Worm (Caenorhabditis elegans): ENCODE results near the gene F11G11.4.
"Not testable (repeated sequence)": the region's sequence is repeated elsewhere in the genome, so short reads cannot be mapped to it uniquely, and the experiment has no call there.

The F11G11.4 gene

DNA sequence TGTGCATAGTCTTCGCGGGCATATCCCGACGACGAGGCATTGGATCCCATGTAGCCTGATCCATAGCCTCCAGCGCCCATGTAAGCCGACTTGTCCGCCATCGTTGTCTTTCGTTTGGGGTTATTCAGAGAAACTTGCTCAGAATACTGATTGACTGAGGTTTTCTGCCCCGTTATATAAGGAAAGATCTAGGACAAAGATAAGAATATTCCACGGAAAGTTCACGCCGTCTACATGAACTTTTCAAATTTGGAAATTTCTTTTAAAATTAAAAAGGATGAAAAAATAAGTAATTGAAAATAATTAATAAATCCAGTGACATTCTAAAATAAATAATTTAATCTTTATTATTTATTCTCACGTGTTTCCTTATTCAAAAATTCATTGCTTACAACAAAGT is at the start of gene F11G11.4, which contains the start of gene nspd-5:
Gene F11G11.4 (plus strand): TSS at position 335 of the 400 bp plus-strand sequence.
Gene nspd-5 (minus strand): TSS at position 101 of the 400 bp plus-strand sequence.
- not testable (repeated sequence) for TF ChIP-seq drap-1 (GFP tag; optimal IDR thresholded peaks at IDR 0.05); ceh-83 (GFP tag; optimal IDR thresholded peaks at IDR 0.05); lin-13 (tag; optimal IDR thresholded peaks at IDR 0.05)

DNA sequence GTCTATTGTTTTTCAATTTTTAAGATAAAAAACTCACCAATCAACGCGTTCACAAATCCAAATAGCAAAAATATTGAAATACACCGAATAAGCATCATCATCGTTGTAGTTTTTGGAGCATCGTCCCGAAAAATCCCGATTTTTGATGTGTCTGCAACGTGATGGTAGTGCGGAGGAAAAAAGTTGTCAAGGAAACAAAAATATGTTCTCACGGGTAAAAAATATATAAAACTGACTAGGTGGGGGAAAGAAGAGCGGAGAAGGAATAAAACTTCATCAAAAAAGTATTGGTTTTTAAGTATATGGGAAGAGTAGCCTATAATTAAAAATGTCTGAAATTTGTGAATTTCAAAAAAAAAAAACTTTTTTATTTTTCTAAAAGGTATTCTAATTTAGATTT is 48.4 kb upstream of the F11G11.4 start, which contains the start of gene rig-6:
Gene rig-6 (minus strand): TSS at position 101 of the 400 bp plus-strand sequence.
- no peak for TF ChIP-seq bed-3 (GFP tag; optimal IDR thresholded peaks at IDR 0.05)
- no peak for TF ChIP-seq nhr-12 (tag; optimal IDR thresholded peaks at IDR 0.05)
- TF ChIP-seq ham-2 (GFP tag; optimal IDR thresholded peaks at IDR 0.05), result no peak
- no peak for TF ChIP-seq nhr-76 (tag; optimal IDR thresholded peaks at IDR 0.05)
- TF ChIP-seq M03D4.4 (tag; optimal IDR thresholded peaks at IDR 0.05), result no peak
- TF ChIP-seq lin-13 (tag; optimal IDR thresholded peaks at IDR 0.05), result no peak
- no peak for TF ChIP-seq elt-1 (tag; optimal IDR thresholded peaks at IDR 0.05; ENCODE audit: borderline replicate concordance, insufficient read depth)
- TF ChIP-seq lin-32 (GFP tag; optimal IDR thresholded peaks at IDR 0.05), result no peak

DNA sequence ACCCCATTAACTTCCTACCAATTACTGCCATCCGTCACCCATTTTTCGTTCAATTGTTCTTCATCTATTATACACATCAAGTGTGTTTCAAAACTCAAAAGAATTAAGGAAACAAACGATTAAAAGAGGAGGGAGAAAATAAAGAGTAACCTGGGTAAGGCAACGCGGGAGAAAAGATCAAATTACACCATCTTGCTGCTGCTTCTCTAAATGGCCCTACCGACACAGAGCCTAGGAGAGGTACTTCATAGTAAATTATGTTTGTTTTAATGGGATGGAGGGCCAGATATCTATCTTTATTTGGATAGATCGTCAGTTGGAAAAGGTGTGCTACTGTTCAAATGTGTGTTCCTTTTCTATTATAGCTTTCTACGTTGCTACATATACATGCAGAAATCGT is 45.0 kb upstream of the F11G11.4 start:
- TF ChIP-seq drap-1 (GFP tag; optimal IDR thresholded peaks at IDR 0.05) (no peak), lsy-2 (tag; optimal IDR thresholded peaks at IDR 0.05) (no peak), hlh-1 (tag; optimal IDR thresholded peaks at IDR 0.05) (no peak), ceh-83 (GFP tag; optimal IDR thresholded peaks at IDR 0.05) (no peak), elt-3 (tag; optimal IDR thresholded peaks at IDR 0.05) (no peak), ces-1 (GFP tag; optimal IDR thresholded peaks at IDR 0.05) (no peak), snpc-4 (tag; optimal IDR thresholded peaks at IDR 0.05) (no peak)

- TF ChIP-seq mep-1 (tag; optimal IDR thresholded peaks at IDR 0.05), result no peak
- TF ChIP-seq flh-1 (GFP tag; optimal IDR thresholded peaks at IDR 0.05), result no peak
- TF ChIP-seq nhr-237 (tag; optimal IDR thresholded peaks at IDR 0.05), result no peak
- TF ChIP-seq bed-3 (GFP tag; optimal IDR thresholded peaks at IDR 0.05), result no peak
- TF ChIP-seq sem-2 (GFP tag; optimal IDR thresholded peaks at IDR 0.05), result no peak
- TF ChIP-seq ceh-83 (GFP tag; optimal IDR thresholded peaks at IDR 0.05), result no peak
Observed at ce11 chrII:4818780-4819179, 41.6 kb upstream of the F11G11.4 start.

DNA sequence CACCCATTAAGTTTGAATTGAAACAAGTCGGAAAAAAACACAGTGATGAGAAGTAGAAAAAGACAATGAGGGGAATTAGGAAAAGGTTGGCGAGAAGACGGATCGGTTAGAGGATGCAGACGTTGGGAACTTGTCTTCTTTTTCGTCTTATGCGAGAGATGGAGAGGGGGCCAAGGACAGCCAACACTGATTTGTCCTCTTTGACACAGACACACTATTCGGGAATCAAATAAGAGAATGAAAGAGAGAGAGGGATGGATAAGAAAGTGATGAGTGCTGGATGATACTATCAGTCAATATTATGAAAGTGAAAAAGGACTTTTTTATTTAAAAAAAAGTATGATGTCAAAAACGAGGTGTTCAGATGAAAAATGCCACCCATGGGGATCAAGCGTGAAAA is 38.7 kb upstream of the F11G11.4 start, which contains the start of gene lact-5:
Gene lact-5 (minus strand): TSS at position 1 of the 400 bp plus-strand sequence.
- TF ChIP-seq blmp-1 (tag; optimal IDR thresholded peaks at IDR 0.05) (peak; percentile 69), nhr-237 (tag; optimal IDR thresholded peaks at IDR 0.05) (no peak)

ce11 chrII:4822610-4823009 is 37.8 kb upstream of the F11G11.4 start:
- no peak for TF ChIP-seq ceh-43 (GFP tag; optimal IDR thresholded peaks at IDR 0.05)
- no peak for TF ChIP-seq sem-2 (GFP tag; optimal IDR thresholded peaks at IDR 0.05)
- TF ChIP-seq ces-1 (GFP tag; optimal IDR thresholded peaks at IDR 0.05), result no peak
- peak; percentile 70 for TF ChIP-seq nhr-2 (tag; optimal IDR thresholded peaks at IDR 0.05)
- no peak for TF ChIP-seq nhr-12 (tag; optimal IDR thresholded peaks at IDR 0.05)
- TF ChIP-seq zip-8 (tag; optimal IDR thresholded peaks at IDR 0.05), result peak; percentile 96

- not testable (repeated sequence) for TF ChIP-seq cnd-1 (tag; optimal IDR thresholded peaks at IDR 0.05); zip-8 (tag; optimal IDR thresholded peaks at IDR 0.05); ceh-83 (GFP tag; optimal IDR thresholded peaks at IDR 0.05)
Observed at ce11 chrII:4825133-4825532, 35.3 kb upstream of the F11G11.4 start, which contains the start of the genes C33F10.8 and msp-40. C33F10.8 (minus strand) TSS chrII:4825233. msp-40 (plus strand) TSS chrII:4825414.

Data from whole organism, mixed stage, embryonic.